Fruit fly (Drosophila melanogaster) whole organism, embryonic: ENCODE measurements around the gene CG5498.

Experiments
- CG10321 ChIP-seq: fragments of 200-800 bp; sonication (Bioruptor generic); IDR thresholded peaks from 2 replicates; pipeline ENCODE4 v1.3.6; 2022; ENCODE audit warnings: missing biosample characterization, missing genetic modification characterization
- CG10543 ChIP-seq: fragments of 200-800 bp; sonication (Bioruptor generic); optimal IDR thresholded peaks from 3 replicates; lab custom pipeline; 2017; ENCODE audit warnings: missing biosample characterization, mild to moderate bottlenecking, missing genetic modification characterization, moderate library complexity
- CG11695 ChIP-seq: fragments of 200-800 bp; sonication (Bioruptor generic); IDR thresholded peaks from 3 replicates; pipeline ENCODE4 v1.3.6; 2022; ENCODE audit warnings: missing biosample characterization, missing genetic modification characterization
- CG12155 ChIP-seq: fragments of 200-800 bp; sonication (Bioruptor generic); optimal IDR thresholded peaks from 3 replicates; lab custom pipeline; 2016; ENCODE audit warnings: missing biosample characterization, missing genetic modification characterization
- CG15696 ChIP-seq: fragments of 200-800 bp; sonication (Bioruptor generic); optimal IDR thresholded peaks from 2 replicates; lab custom pipeline; 2019; ENCODE audit warnings: missing biosample characterization, mild to moderate bottlenecking, missing genetic modification characterization, moderate library complexity
- CG17186 ChIP-seq: fragments of 200-800 bp; sonication (Bioruptor generic); optimal IDR thresholded peaks from 3 replicates; lab custom pipeline; 2017; ENCODE audit warnings: missing biosample characterization, missing genetic modification reagents, missing genetic modification characterization
- CG18599 ChIP-seq: fragments of 200-800 bp; sonication (Bioruptor generic); optimal IDR thresholded peaks from 3 replicates; lab custom pipeline; 2017; ENCODE audit warnings: missing biosample characterization, missing genetic modification characterization, mild to moderate bottlenecking, moderate library complexity, missing genetic modification reagents
- CG2678 ChIP-seq: fragments of 200-800 bp; sonication (Bioruptor generic); optimal IDR thresholded peaks from 3 replicates; lab custom pipeline; 2019; ENCODE audit warnings: missing biosample characterization, mild to moderate bottlenecking, missing genetic modification characterization, moderate library complexity
- CG31441 ChIP-seq: fragments of 200-800 bp; sonication (Bioruptor generic); IDR thresholded peaks from 2 replicates; pipeline ENCODE4 v1.3.6; 2022; ENCODE audit warnings: missing biosample characterization, missing genetic modification characterization
- CG3163 ChIP-seq: fragments of 200-800 bp; sonication (Bioruptor generic); optimal IDR thresholded peaks from 3 replicates; lab custom pipeline; 2016; ENCODE audit warnings: missing biosample characterization, missing genetic modification characterization
- CG5953 ChIP-seq: fragments of 200-800 bp; sonication (Bioruptor generic); IDR thresholded peaks from 2 replicates; pipeline ENCODE4 v1.3.6; 2022; ENCODE audit warnings: missing biosample characterization, missing genetic modification characterization
- CG7786 ChIP-seq: fragments of 200-800 bp; sonication (Bioruptor generic); optimal IDR thresholded peaks from 2 replicates; lab custom pipeline; 2016; ENCODE audit warnings: missing biosample characterization, missing genetic modification characterization
- CG8359 ChIP-seq: fragments of 200-800 bp; sonication (Bioruptor generic); optimal IDR thresholded peaks from 2 replicates; lab custom pipeline; 2017; ENCODE audit warnings: missing biosample characterization, mild to moderate bottlenecking, missing genetic modification characterization, borderline replicate concordance
- CG8924 ChIP-seq: fragments of 200-800 bp; optimal IDR thresholded peaks from 3 replicates; lab custom pipeline; 2019; ENCODE audit warnings: missing biosample characterization, mild to moderate bottlenecking, missing genetic modification characterization, moderate library complexity
- CG8944 ChIP-seq: fragments of 200-800 bp; sonication (Bioruptor generic); optimal IDR thresholded peaks from 3 replicates; lab custom pipeline; 2016; ENCODE audit warnings: missing biosample characterization, missing genetic modification characterization
- CG9797 ChIP-seq: fragments of 200-800 bp; sonication (Bioruptor generic); optimal IDR thresholded peaks from 3 replicates; lab custom pipeline; 2018; ENCODE audit warnings: missing biosample characterization, mild to moderate bottlenecking, missing genetic modification characterization
- D ChIP-seq, 2 experiments: fragments of 200-800 bp in 1 of 2; fragments of >200 bp in 1 of 2; sonication (Bioruptor generic) in 1 of 2; optimal IDR thresholded peaks; 2 replicates in 1 of 2; 3 replicates in 1 of 2; lab custom pipeline; 2017; ENCODE audit warnings: mild to moderate bottlenecking in 1 of 2, missing biosample characterization in 1 of 2, missing genetic modification characterization in 1 of 2, missing genetic modification reagents in 1 of 2
- Dbx ChIP-seq: fragments of 200-800 bp; sonication (Bioruptor generic); IDR thresholded peaks from 3 replicates; pipeline ENCODE4 v1.3.6; 2022; ENCODE audit warnings: missing biosample characterization, missing genetic modification characterization
- Dref ChIP-seq: fragments of 200-800 bp; sonication (Bioruptor generic); IDR thresholded peaks from 2 replicates; pipeline ENCODE4 v1.3.6; 2022; ENCODE audit warnings: missing biosample characterization, missing genetic modification characterization
- Elba2 ChIP-seq: fragments of 200-800 bp; sonication (Bioruptor generic); optimal IDR thresholded peaks from 3 replicates; lab custom pipeline; 2016; ENCODE audit warnings: missing biosample characterization, missing genetic modification characterization
- Hand ChIP-seq: fragments of 200-800 bp; sonication (Bioruptor generic); optimal IDR thresholded peaks from 2 replicates; lab custom pipeline; 2017; ENCODE audit warnings: mild to moderate bottlenecking, missing biosample characterization, missing genetic modification reagents, missing genetic modification characterization
- NFAT ChIP-seq: fragments of 200-800 bp; sonication (Bioruptor generic); IDR thresholded peaks from 2 replicates; pipeline ENCODE4 v1.3.6; 2022; ENCODE audit warnings: missing biosample characterization, missing genetic modification characterization
- Oaz ChIP-seq: fragments of 200-800 bp; sonication (Bioruptor generic); IDR thresholded peaks from 2 replicates; pipeline ENCODE4 v1.3.6; 2022; ENCODE audit warnings: missing biosample characterization, missing genetic modification characterization
- Opbp ChIP-seq: fragments of 200-800 bp; sonication (Bioruptor generic); IDR thresholded peaks from 3 replicates; pipeline ENCODE4 v1.3.6; 2022; ENCODE audit warnings: missing biosample characterization, missing genetic modification characterization; ENCODE audit not compliant: partially characterized antibody
- Rx ChIP-seq: fragments of 200-800 bp; sonication (Bioruptor generic); IDR thresholded peaks from 2 replicates; pipeline ENCODE4 v1.3.6; 2022; ENCODE audit warnings: missing biosample characterization, missing genetic modification characterization
- Sox100B ChIP-seq: fragments of 200-800 bp; sonication (Bioruptor generic); optimal IDR thresholded peaks from 3 replicates; lab custom pipeline; 2018; ENCODE audit warnings: missing biosample characterization, mild to moderate bottlenecking, missing genetic modification characterization
- Xbp1 ChIP-seq: fragments of 200-800 bp; sonication (Bioruptor generic); optimal IDR thresholded peaks from 3 replicates; lab custom pipeline; 2016; ENCODE audit warnings: missing biosample characterization, mild to moderate bottlenecking, missing genetic modification characterization
- amos ChIP-seq: fragments of 200-800 bp; sonication (Bioruptor generic); IDR thresholded peaks from 2 replicates; pipeline ENCODE4 v1.3.6; 2022; ENCODE audit warnings: missing biosample characterization, missing genetic modification characterization; ENCODE audit not compliant: partially characterized antibody
- bcd ChIP-seq: fragments of 200-800 bp; sonication (Bioruptor generic); optimal IDR thresholded peaks from 2 replicates; lab custom pipeline; 2017; ENCODE audit warnings: missing biosample characterization, mild to moderate bottlenecking, missing genetic modification characterization
- ci ChIP-seq: fragments of 200-800 bp; sonication (Bioruptor generic); IDR thresholded peaks from 3 replicates; pipeline ENCODE4 v1.3.6; 2022; ENCODE audit warnings: missing biosample characterization, missing genetic modification characterization
- crc ChIP-seq: fragments of 200-800 bp; sonication (Bioruptor generic); optimal IDR thresholded peaks from 2 replicates; lab custom pipeline; 2016; ENCODE audit warnings: missing biosample characterization, missing genetic modification characterization
- disco-r ChIP-seq: fragments of 200-800 bp; sonication (Bioruptor generic); optimal IDR thresholded peaks from 2 replicates; lab custom pipeline; 2016; ENCODE audit warnings: missing biosample characterization, missing genetic modification characterization
- dysf ChIP-seq: fragments of 200-800 bp; sonication (Bioruptor generic); IDR thresholded peaks from 3 replicates; pipeline ENCODE4 v1.3.6; 2022; ENCODE audit warnings: missing biosample characterization, missing genetic modification characterization
- emc ChIP-seq: fragments of 200-800 bp; sonication (Bioruptor generic); optimal IDR thresholded peaks from 2 replicates; lab custom pipeline; 2016; ENCODE audit warnings: missing biosample characterization, missing genetic modification characterization
- eve ChIP-seq, 2 experiments: fragments of >200 bp; optimal IDR thresholded peaks; 2 replicates each; lab custom pipeline; 2017; ENCODE audit warnings: missing biosample characterization in 2 of 2, missing genetic modification characterization in 2 of 2
- fu2 ChIP-seq: fragments of 200-800 bp; sonication (Bioruptor generic); optimal IDR thresholded peaks from 2 replicates; lab custom pipeline; 2016; ENCODE audit warnings: missing biosample characterization, missing genetic modification characterization
- grau ChIP-seq: fragments of 200-800 bp; optimal IDR thresholded peaks from 3 replicates; lab custom pipeline; 2019; ENCODE audit warnings: missing biosample characterization, mild to moderate bottlenecking, missing genetic modification characterization, moderate library complexity
- hkb ChIP-seq, 2 experiments: fragments of 200-800 bp in 1 of 2; fragments of >200 bp in 1 of 2; sonication (Bioruptor generic) in 1 of 2; IDR thresholded peaks in 1 of 2; optimal IDR thresholded peaks in 1 of 2; 2 replicates each; pipeline versions ENCODE4 v1.3.6 to Lab custom; 2017 to 2022; ENCODE audit warnings: missing biosample characterization in 1 of 2, missing genetic modification characterization in 1 of 2
- lab ChIP-seq: fragments of 200-800 bp; sonication (Bioruptor generic); optimal IDR thresholded peaks from 3 replicates; lab custom pipeline; 2017; ENCODE audit warnings: missing biosample characterization, missing genetic modification characterization, mild to moderate bottlenecking, moderate library complexity, missing genetic modification reagents
- maf-S ChIP-seq: fragments of 200-800 bp; sonication (Bioruptor generic); optimal IDR thresholded peaks from 2 replicates; lab custom pipeline; 2016; ENCODE audit warnings: missing biosample characterization, missing genetic modification characterization
- pan ChIP-seq, 4 experiments: fragments of >200 bp in 3 of 4; fragments of 200-800 bp in 1 of 4; sonication (Bioruptor generic) in 1 of 4; optimal IDR thresholded peaks in 3 of 4; IDR thresholded peaks in 1 of 4; 2 replicates each; pipeline versions ENCODE4 v1.3.6 to Lab custom; 2017 to 2022; ENCODE audit warnings: missing biosample characterization in 2 of 4, missing genetic modification characterization in 2 of 4, mixed read lengths in 1 of 4
- pho ChIP-seq: fragments of 200-800 bp; sonication (Bioruptor generic); optimal IDR thresholded peaks from 2 replicates; lab custom pipeline; 2016; ENCODE audit warnings: missing biosample characterization, missing genetic modification characterization
- pita ChIP-seq: fragments of 200-800 bp; sonication (Bioruptor generic); optimal IDR thresholded peaks from 2 replicates; lab custom pipeline; 2017; ENCODE audit warnings: missing biosample characterization, mild to moderate bottlenecking, missing genetic modification characterization
- trem ChIP-seq: fragments of 200-800 bp; optimal IDR thresholded peaks from 3 replicates; lab custom pipeline; 2019; ENCODE audit warnings: missing biosample characterization, mild to moderate bottlenecking, missing genetic modification characterization, moderate library complexity
- vfl ChIP-seq: fragments of 200-800 bp; sonication (Bioruptor generic); optimal IDR thresholded peaks from 2 replicates; lab custom pipeline; 2016; ENCODE audit warnings: missing biosample characterization, missing genetic modification characterization
- vvl ChIP-seq: fragments of 200-800 bp; sonication (Bioruptor generic); IDR thresholded peaks from 2 replicates; pipeline ENCODE4 v1.3.6; 2022; ENCODE audit warnings: missing biosample characterization, missing genetic modification characterization
- zf30C ChIP-seq: fragments of 200-800 bp; sonication (Bioruptor generic); optimal IDR thresholded peaks from 3 replicates; lab custom pipeline; 2018; ENCODE audit warnings: missing biosample characterization, mild to moderate bottlenecking, missing genetic modification characterization

The CG5498 gene

dm6 chr3L:20395257-20395909, 11.5 kb upstream of the CG5498 start (continued):
- TF ChIP-seq Oaz (GFP tag; lab: Robert Waterston, UW) (0 out of 2 replicates have a peak, but pooled peaks have one; percentile 6), CG9797 (no peak), pita (GFP tag; lab: Kevin White, UChicago) (no peak), pho (GFP tag; lab: Kevin White, UChicago) (peak; percentile 64), Elba2 (GFP tag; lab: Kevin White, UChicago) (no peak), CG31441 (GFP tag; lab: Robert Waterston, UW) (0 out of 2 replicates have a peak, but pooled peaks have one; percentile 24), Opbp (GFP tag; lab: Robert Waterston, UW) (no peak), disco-r (GFP tag; lab: Kevin White, UChicago) (no peak), lab (GFP tag; lab: Kevin White, UChicago) (peak; percentile 65), dysf (GFP tag; lab: Robert Waterston, UW) (peak; percentile 58; the same call in 2 of the 3 replicates), Hand (GFP tag; lab: Kevin White, UChicago) (peak; percentile 61), eve (GFP tag; optimal IDR thresholded peaks at IDR 0.05; lab: Kevin White, UChicago) (no peak), CG12155 (GFP tag; lab: Kevin White, UChicago) (peak; percentile 60), amos (GFP tag; lab: Robert Waterston, UW) (0 out of 2 replicates have a peak, but pooled peaks have one; percentile 15), crc (GFP tag; lab: Kevin White, UChicago) (peak; percentile 35), pan (optimal IDR thresholded peaks at IDR 0.05; lab: Kevin White, UChicago) (no peak), pan (GFP tag; optimal IDR thresholded peaks at IDR 0.05 in 1 of 2, IDR thresholded peaks at IDR 0.05 in 1 of 2) (peak in 1 of 2 experiments; percentile 31), NFAT (GFP tag; lab: Robert Waterston, UW) (peak; percentile 29), Sox100B (peak; percentile 13), CG8924 (tag; lab: Kevin White, UChicago) (peak; percentile 52), trem (tag; lab: Kevin White, UChicago) (no peak), CG18599 (GFP tag; lab: Kevin White, UChicago) (peak; percentile 74), CG3163 (GFP tag; lab: Kevin White, UChicago) (peak; percentile 17), CG10321 (no peak), grau (peak; percentile 64), emc (GFP tag; lab: Kevin White, UChicago) (peak; percentile 56), maf-S (GFP tag; lab: Kevin White, UChicago) (no peak), ci (GFP tag; lab: Robert Waterston, UW) (no peak), bcd (GFP tag; lab: Kevin White, UChicago) (peak; percentile 53), Dbx (GFP tag; lab: Robert Waterston, UW) (0 out of 3 replicates have a peak, but pooled peaks have one; percentile 46), vfl (peak; percentile 30), CG17186 (GFP tag; lab: Kevin White, UChicago) (no peak), Xbp1 (GFP tag; lab: Kevin White, UChicago) (peak; percentile 40), CG8944 (GFP tag; lab: Kevin White, UChicago) (peak; percentile 8), CG2678 (tag; lab: Kevin White, UChicago) (peak; percentile 72), vvl (GFP tag; lab: Robert Waterston, UW) (peak; percentile 25; the same call in 1 of the 2 replicates), D (optimal IDR thresholded peaks at IDR 0.05; lab: Kevin White, UChicago) (no peak), D (GFP tag; optimal IDR thresholded peaks at IDR 0.05; lab: Kevin White, UChicago) (no peak), CG7786 (GFP tag; lab: Kevin White, UChicago) (peak; percentile 45), zf30C (GFP tag; lab: Kevin White, UChicago) (peak; percentile 9), CG15696 (tag; lab: Kevin White, UChicago) (no peak), CG10543 (GFP tag; lab: Kevin White, UChicago) (peak; percentile 90), hkb (optimal IDR thresholded peaks at IDR 0.05; lab: Kevin White, UChicago) (no peak), hkb (GFP tag; IDR thresholded peaks at IDR 0.05; lab: Robert Waterston, UW) (no peak), fu2 (GFP tag; lab: Kevin White, UChicago) (peak; percentile 19), Rx (GFP tag; lab: Robert Waterston, UW) (no peak), CG5953 (GFP tag; lab: Robert Waterston, UW) (0 out of 2 replicates have a peak, but pooled peaks have one; percentile 20), CG8359 (GFP tag; lab: Kevin White, UChicago) (no peak), CG11695 (peak; percentile 46; the same call in 1 of the 3 replicates), Dref (GFP tag; lab: Robert Waterston, UW) (0 out of 2 replicates have a peak, but pooled peaks have one; percentile 15)
